Worm (Caenorhabditis elegans) whole organism, L3 larva: ENCODE results near the gene T14G8.6.

Source experiments
- R02D3.7 ChIP-seq: fragments of 150-350 bp; optimal IDR thresholded peaks from 2 replicates; lab custom pipeline; 2014; ENCODE audit warnings: missing biosample characterization, missing genetic modification characterization
- ZK546.5 ChIP-seq: sonication (generic microtip); optimal IDR thresholded peaks from 2 replicates; lab custom pipeline; 2017; ENCODE audit warnings: missing biosample characterization, missing genetic modification characterization
- ama-1 ChIP-seq: fragments of 150-350 bp; optimal IDR thresholded peaks from 2 replicates; lab custom pipeline; 2018
- ceh-16 ChIP-seq: sonication (generic microtip); optimal IDR thresholded peaks from 2 replicates; lab custom pipeline; 2017; ENCODE audit warnings: missing biosample characterization, missing genetic modification characterization
- ceh-28 ChIP-seq: fragments of 150-350 bp; optimal IDR thresholded peaks from 2 replicates; lab custom pipeline; 2014; ENCODE audit warnings: missing biosample characterization, missing genetic modification reagents, missing genetic modification characterization
- ceh-82 ChIP-seq: fragments of 150-350 bp; optimal IDR thresholded peaks from 2 replicates; lab custom pipeline; 2014; ENCODE audit warnings: missing biosample characterization, missing genetic modification characterization
- daf-12 ChIP-seq: fragments of 150-350 bp; optimal IDR thresholded peaks from 2 replicates; lab custom pipeline; 2014; ENCODE audit warnings: missing biosample characterization, missing genetic modification reagents, missing genetic modification characterization
- egl-27 ChIP-seq: sonication (generic microtip); optimal IDR thresholded peaks from 4 replicates; lab custom pipeline; 2017; ENCODE audit warnings: missing biosample characterization, missing genetic modification reagents, missing genetic modification characterization
- elt-1 ChIP-seq: fragments of 150-350 bp; optimal IDR thresholded peaks from 2 replicates; lab custom pipeline; 2014; ENCODE audit warnings: missing biosample characterization, missing genetic modification characterization
- elt-2 ChIP-seq: sonication (generic microtip); optimal IDR thresholded peaks from 2 replicates; lab custom pipeline; 2016; ENCODE audit warnings: missing genetic modification reagents, mild to moderate bottlenecking, missing genetic modification characterization, missing compliant biosample characterization
- elt-3 ChIP-seq, 3 experiments: fragments of 150-350 bp in 1 of 3; sonication (generic microtip) in 2 of 3; optimal IDR thresholded peaks; 2 replicates in 2 of 3; 4 replicates in 1 of 3; lab custom pipeline; 2014 to 2017; ENCODE audit warnings: missing biosample characterization in 3 of 3, missing genetic modification characterization in 3 of 3
- fos-1 ChIP-seq: fragments of 150-350 bp; optimal IDR thresholded peaks from 2 replicates; lab custom pipeline; 2014; ENCODE audit warnings: missing biosample characterization, missing genetic modification characterization
- hmg-11 ChIP-seq: sonication (generic microtip); optimal IDR thresholded peaks from 2 replicates; lab custom pipeline; 2016; ENCODE audit warnings: missing genetic modification characterization, missing compliant biosample characterization
- jun-1 ChIP-seq: fragments of 150-350 bp; optimal IDR thresholded peaks from 2 replicates; lab custom pipeline; 2014; ENCODE audit warnings: missing biosample characterization, missing genetic modification reagents, missing genetic modification characterization
- lin-15B ChIP-seq: fragments of 150-350 bp; optimal IDR thresholded peaks from 2 replicates; lab custom pipeline; 2014; ENCODE audit warnings: missing biosample characterization, missing genetic modification characterization
- lin-39 ChIP-seq: fragments of 150-350 bp; optimal IDR thresholded peaks from 2 replicates; lab custom pipeline; 2018; ENCODE audit warnings: missing biosample characterization, missing genetic modification reagents, missing genetic modification characterization
- mdl-1 ChIP-seq: fragments of 150-350 bp; optimal IDR thresholded peaks from 2 replicates; lab custom pipeline; 2014; ENCODE audit warnings: missing biosample characterization, missing genetic modification characterization
- mml-1 ChIP-seq: fragments of 150-350 bp; sonication (generic microtip); optimal IDR thresholded peaks from 3 replicates; lab custom pipeline; 2014; ENCODE audit warnings: missing biosample characterization, missing genetic modification characterization
- nfya-1 ChIP-seq: sonication (generic microtip); optimal IDR thresholded peaks from 2 replicates; lab custom pipeline; 2017; ENCODE audit warnings: missing genetic modification characterization, mild to moderate bottlenecking, missing compliant biosample characterization, antibody characterized with exemption, moderate library complexity; ENCODE audit not compliant: insufficient read depth
- nhr-12 ChIP-seq: fragments of 150-350 bp; optimal IDR thresholded peaks from 2 replicates; lab custom pipeline; 2014; ENCODE audit warnings: missing biosample characterization, missing genetic modification characterization
- nhr-23 ChIP-seq: fragments of 150-350 bp; optimal IDR thresholded peaks from 2 replicates; lab custom pipeline; 2014; ENCODE audit warnings: missing biosample characterization, missing genetic modification reagents, missing genetic modification characterization
- nhr-237 ChIP-seq: fragments of 150-350 bp; optimal IDR thresholded peaks from 2 replicates; lab custom pipeline; 2014; ENCODE audit warnings: missing biosample characterization, missing genetic modification characterization
- nhr-25 ChIP-seq: sonication (generic microtip); optimal IDR thresholded peaks from 2 replicates; lab custom pipeline; 2017; ENCODE audit warnings: missing biosample characterization, missing genetic modification characterization
- nhr-28 ChIP-seq: fragments of 150-350 bp; optimal IDR thresholded peaks from 2 replicates; lab custom pipeline; 2014; ENCODE audit warnings: missing biosample characterization, missing genetic modification characterization
- nhr-43 ChIP-seq: sonication (generic microtip); optimal IDR thresholded peaks from 2 replicates; lab custom pipeline; 2016; ENCODE audit warnings: mild to moderate bottlenecking, missing genetic modification characterization, missing compliant biosample characterization; ENCODE audit not compliant: poor library complexity, severe bottlenecking
- nhr-67 ChIP-seq: fragments of 150-350 bp; optimal IDR thresholded peaks from 2 replicates; lab custom pipeline; 2014; ENCODE audit warnings: missing biosample characterization, missing genetic modification characterization
- nhr-76 ChIP-seq: fragments of 150-350 bp; sonication (generic microtip); optimal IDR thresholded peaks from 5 replicates; lab custom pipeline; 2014; ENCODE audit warnings: missing biosample characterization, missing genetic modification characterization
- nhr-77 ChIP-seq: fragments of 150-350 bp; optimal IDR thresholded peaks from 2 replicates; lab custom pipeline; 2014; ENCODE audit warnings: missing biosample characterization, missing genetic modification characterization
- pha-4 ChIP-seq: fragments of 150-350 bp; optimal IDR thresholded peaks from 2 replicates; lab custom pipeline; 2014; ENCODE audit warnings: missing biosample characterization, missing genetic modification reagents, missing genetic modification characterization
- pqm-1 ChIP-seq: fragments of 150-350 bp; optimal IDR thresholded peaks from 2 replicates; lab custom pipeline; 2017; ENCODE audit warnings: missing biosample characterization, missing genetic modification characterization, inconsistent platforms
- skn-1 ChIP-seq: fragments of 150-350 bp; optimal IDR thresholded peaks from 2 replicates; lab custom pipeline; 2014; ENCODE audit warnings: missing biosample characterization, missing genetic modification characterization
- snpc-4 ChIP-seq: fragments of 150-350 bp; optimal IDR thresholded peaks from 2 replicates; lab custom pipeline; 2014; ENCODE audit warnings: missing biosample characterization, missing genetic modification characterization
- tbx-2 ChIP-seq: sonication (generic microtip); optimal IDR thresholded peaks from 2 replicates; lab custom pipeline; 2016; ENCODE audit warnings: mild to moderate bottlenecking, missing genetic modification characterization, missing compliant biosample characterization
- unc-62 ChIP-seq: fragments of 150-350 bp; sonication (generic microtip); optimal IDR thresholded peaks from 4 replicates; lab custom pipeline; 2014; ENCODE audit warnings: missing biosample characterization, missing genetic modification reagents, missing genetic modification characterization
- ztf-11 ChIP-seq: fragments of 150-350 bp; optimal IDR thresholded peaks from 2 replicates; lab custom pipeline; 2014; ENCODE audit warnings: missing biosample characterization, missing genetic modification characterization

The T14G8.6 gene

ce11 chrX:12857701-12858100 lies 4.9 kb downstream of the T14G8.6 start, which contains the start of gene T14G8.2:
Gene T14G8.2 (plus strand): TSS chrX:12858001.
- no peak for TF ChIP-seq daf-12 (tag; lab: Kevin White, UChicago)
- TF ChIP-seq tbx-2 (tag; lab: Kevin White, UChicago): no peak
- no peak for TF ChIP-seq nhr-76
- TF ChIP-seq mdl-1 (tag; lab: Kevin White, UChicago): no peak
- TF ChIP-seq nhr-237: no peak
- TF ChIP-seq lin-15B (tag; lab: Kevin White, UChicago): no peak
- TF ChIP-seq mml-1: no peak
- no peak for TF ChIP-seq nhr-43
- TF ChIP-seq nhr-23: no peak
- no peak for TF ChIP-seq nhr-12 (tag; lab: Kevin White, UChicago)
- no peak for TF ChIP-seq nhr-77
- no peak for TF ChIP-seq pqm-1 (tag; lab: Kevin White, UChicago)
- no peak for TF ChIP-seq ceh-82
- TF ChIP-seq skn-1 (tag; lab: Kevin White, UChicago): no peak
- TF ChIP-seq R02D3.7 (tag; lab: Kevin White, UChicago): no peak
- TF ChIP-seq ztf-11: no peak
- TF ChIP-seq ceh-28 (tag; lab: Kevin White, UChicago): no peak
- no peak for TF ChIP-seq nhr-28 (tag; lab: Kevin White, UChicago)
- TF ChIP-seq unc-62 (GFP tag; lab: Kevin White, UChicago): no peak
- TF ChIP-seq, all 47 proteins: peak for 0

DNA sequence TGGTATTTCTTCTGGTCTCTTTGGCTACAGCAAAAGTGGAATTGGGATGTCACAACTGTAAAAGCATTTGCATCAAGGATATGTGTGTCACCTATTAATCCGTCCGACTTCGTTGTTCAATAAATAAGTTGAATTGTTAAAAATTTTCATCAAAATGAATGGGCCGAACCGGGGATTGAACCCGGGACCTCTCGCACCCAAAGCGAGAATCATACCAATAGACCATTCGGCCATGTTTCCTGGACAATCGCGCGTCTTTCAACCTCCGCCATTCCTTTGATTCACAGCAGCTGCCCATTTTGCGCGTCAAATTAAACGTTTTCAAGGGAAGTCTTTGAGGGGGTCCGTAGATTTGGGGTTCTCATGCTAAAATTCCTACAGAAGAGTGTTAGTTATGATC lies 8.0 kb downstream of the T14G8.6 start:
- TF ChIP-seq nhr-77 (no peak), lin-39 (peak; percentile 3)

- no peak for TF ChIP-seq ceh-82
- no peak for TF ChIP-seq R02D3.7 (tag; lab: Kevin White, UChicago)
- no peak for TF ChIP-seq elt-1 (tag; lab: Kevin White, UChicago)
- no peak for TF ChIP-seq nhr-76
- no peak for TF ChIP-seq daf-12 (tag; lab: Kevin White, UChicago)
- no peak for TF ChIP-seq jun-1 (tag; lab: Kevin White, UChicago)
- TF ChIP-seq nhr-67 (tag; lab: Kevin White, UChicago): no peak
- TF ChIP-seq snpc-4: no peak
- TF ChIP-seq, all 47 proteins: peak for 0
Observed at ce11 chrX:12854135-12854534, 8.5 kb downstream of the T14G8.6 start.

ce11 chrX:12853079-12853478 lies 9.6 kb downstream of the T14G8.6 start:
- TF ChIP-seq elt-2 (tag; lab: Kevin White, UChicago): peak; percentile 45
- TF ChIP-seq fos-1 (tag; lab: Kevin White, UChicago): no peak
- TF ChIP-seq lin-39: peak; percentile 8
- peak; percentile 23 for TF ChIP-seq nfya-1 (tag; lab: Kevin White, UChicago)
- TF ChIP-seq pha-4 (tag; lab: Kevin White, UChicago): peak; percentile 40
- no peak for TF ChIP-seq ZK546.5
- peak; percentile 33 for TF ChIP-seq nhr-23

- TF ChIP-seq ama-1 (lab: Kevin White, UChicago): no peak
- TF ChIP-seq R02D3.7 (tag; lab: Kevin White, UChicago): no peak
Observed at ce11 chrX:12852575-12852974, 10.1 kb downstream of the T14G8.6 start, which contains the start of gene chd-3. Gene chd-3 (minus strand): TSS chrX:12852601.

ce11 chrX:12846043-12846442 lies 16.6 kb downstream of the T14G8.6 start, which contains the start of gene C52G5.3:
Gene C52G5.3 (minus strand): TSS chrX:12846143.
- no peak for TF ChIP-seq jun-1 (tag; lab: Kevin White, UChicago)

DNA sequence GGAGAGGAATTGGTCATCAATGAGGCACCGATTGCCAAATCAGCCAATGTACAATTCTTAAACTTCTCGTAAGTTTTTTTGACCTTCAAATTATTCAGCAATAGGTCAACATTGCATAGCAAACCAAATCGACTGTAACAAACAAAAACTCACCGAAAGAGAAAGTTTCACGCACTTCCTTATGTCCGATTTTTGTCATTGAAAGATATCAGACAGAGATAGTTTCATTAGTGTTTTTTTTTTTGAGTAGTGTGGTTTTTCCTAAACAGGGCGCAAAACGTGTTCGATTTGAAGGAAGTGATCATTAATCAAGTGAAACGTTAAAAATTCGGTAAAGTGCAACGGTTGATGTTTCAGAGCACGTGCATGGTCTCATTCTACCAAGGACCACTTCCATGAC lies 18.5 kb downstream of the T14G8.6 start:
- TF ChIP-seq nhr-43 (peak; percentile 66), nfya-1 (tag; lab: Kevin White, UChicago) (peak; percentile 3), egl-27 (tag; lab: Kevin White, UChicago) (peak; percentile 21), ceh-16 (tag; lab: Kevin White, UChicago) (no peak), elt-3 (tag; optimal IDR thresholded peaks at IDR 0.05; lab: Kevin White, UChicago) (peak in 1 of 3 experiments; percentile 16), nhr-25 (tag; lab: Kevin White, UChicago) (peak; percentile 92), nhr-23 (peak; percentile 84), hmg-11 (tag; lab: Kevin White, UChicago) (no peak), elt-1 (tag; lab: Kevin White, UChicago) (peak; percentile 56)
- TF ChIP-seq, all 47 proteins: peak for 7
